Worm (Caenorhabditis elegans) whole organism, L1 larva: ENCODE results near the gene R02F2.4.

Source experiments
- C16A3.4 ChIP-seq: fragments of 150-350 bp; optimal IDR thresholded peaks from 2 replicates; lab custom pipeline; 2014; ENCODE audit warnings: missing biosample characterization, missing genetic modification characterization
- Y116A8C.19 ChIP-seq: sonication (generic microtip); optimal IDR thresholded peaks from 2 replicates; lab custom pipeline; 2016; ENCODE audit warnings: missing compliant biosample characterization, missing genetic modification characterization, borderline replicate concordance
- aha-1 ChIP-seq: fragments of 150-350 bp; optimal IDR thresholded peaks from 2 replicates; lab custom pipeline; 2014; ENCODE audit warnings: missing biosample characterization, missing genetic modification characterization
- alr-1 ChIP-seq: fragments of 200-800 bp; sonication (Bioruptor generic); optimal IDR thresholded peaks from 2 replicates; lab custom pipeline; 2018; ENCODE audit warnings: borderline replicate concordance, mild to moderate bottlenecking, missing genetic modification characterization, missing compliant biosample characterization
- blmp-1 ChIP-seq: fragments of 150-350 bp; optimal IDR thresholded peaks from 2 replicates; lab custom pipeline; 2014; ENCODE audit warnings: missing biosample characterization, missing genetic modification characterization
- dpl-1 ChIP-seq, 3 experiments: fragments of 150-350 bp in 2 of 3; sonication (generic microtip) in 1 of 3; optimal IDR thresholded peaks; 2 replicates each; lab custom pipeline; 2014 to 2017; ENCODE audit warnings: missing biosample characterization in 3 of 3, missing genetic modification characterization in 3 of 3, missing genetic modification reagents in 3 of 3
- efl-1 ChIP-seq, 4 experiments: fragments of 150-350 bp; optimal IDR thresholded peaks in 3 of 4; peaks in 1 of 4; 1 replicate in 1 of 4; 2 replicates in 3 of 4; lab custom pipeline; 2014; ENCODE audit warnings: missing biosample characterization in 2 of 4, missing genetic modification characterization in 2 of 4, missing genetic modification reagents in 2 of 4
- efl-3 ChIP-seq: fragments of 200-800 bp; sonication (Bioruptor generic); optimal IDR thresholded peaks from 2 replicates; lab custom pipeline; 2018; ENCODE audit warnings: mild to moderate bottlenecking, missing genetic modification characterization, missing compliant biosample characterization
- egl-13 ChIP-seq: sonication (generic microtip); optimal IDR thresholded peaks from 2 replicates; lab custom pipeline; 2016; ENCODE audit warnings: missing genotype, missing genetic modification reagents, missing genetic modification characterization, missing compliant biosample characterization
- elt-2 ChIP-seq: sonication (generic microtip); optimal IDR thresholded peaks from 2 replicates; lab custom pipeline; 2016; ENCODE audit warnings: missing genetic modification characterization, mild to moderate bottlenecking, inconsistent platforms, missing compliant biosample characterization, missing genetic modification reagents
- elt-3 ChIP-seq, 6 experiments: fragments of 150-350 bp in 1 of 6; sonication (generic microtip); optimal IDR thresholded peaks; 2 replicates each; lab custom pipeline; 2017 to 2018; ENCODE audit warnings: missing biosample characterization in 6 of 6, missing genetic modification characterization in 6 of 6, inconsistent platforms in 1 of 6
- fkh-10 ChIP-seq: sonication (generic microtip); optimal IDR thresholded peaks from 2 replicates; lab custom pipeline; 2017; ENCODE audit warnings: missing biosample characterization, missing genetic modification reagents, missing genetic modification characterization
- fkh-4 ChIP-seq: sonication (generic microtip); optimal IDR thresholded peaks from 2 replicates; lab custom pipeline; 2016; ENCODE audit warnings: missing compliant biosample characterization, missing genetic modification characterization, borderline replicate concordance
- grh-1 ChIP-seq: fragments of 200-800 bp; sonication (Bioruptor generic); IDR thresholded peaks from 2 replicates; pipeline ENCODE4 v1.3.6; 2022; ENCODE audit warnings: missing genetic modification reagents, missing genetic modification characterization, missing compliant biosample characterization
- hlh-17 ChIP-seq: fragments of 200-800 bp; sonication (Bioruptor generic); optimal IDR thresholded peaks from 2 replicates; lab custom pipeline; 2018; ENCODE audit warnings: missing genetic modification characterization, mild to moderate bottlenecking, missing compliant biosample characterization, moderate library complexity, borderline replicate concordance
- hpl-2 ChIP-seq: fragments of 150-350 bp; optimal IDR thresholded peaks from 2 replicates; lab custom pipeline; 2014; ENCODE audit warnings: missing biosample characterization, missing genetic modification reagents, missing genetic modification characterization
- irx-1 ChIP-seq: sonication (generic microtip); optimal IDR thresholded peaks from 2 replicates; lab custom pipeline; 2016; ENCODE audit warnings: missing genetic modification characterization, missing compliant biosample characterization
- isw-1 ChIP-seq: fragments of 200-800 bp; sonication (Bioruptor generic); IDR thresholded peaks from 2 replicates; pipeline ENCODE4 v1.3.6; 2022; ENCODE audit warnings: missing genetic modification characterization, missing compliant biosample characterization
- lin-14 ChIP-seq: fragments of 200-800 bp; sonication (Bioruptor generic); optimal IDR thresholded peaks from 2 replicates; lab custom pipeline; 2018; ENCODE audit warnings: mild to moderate bottlenecking, missing genetic modification characterization, moderate library complexity, missing compliant biosample characterization
- lin-35 ChIP-seq, 2 experiments: fragments of 150-350 bp; optimal IDR thresholded peaks; 2 replicates each; lab custom pipeline; 2014; ENCODE audit warnings: missing biosample characterization in 2 of 2, missing genetic modification characterization in 2 of 2, missing genetic modification reagents in 2 of 2
- lin-39 ChIP-seq: fragments of 150-350 bp; optimal IDR thresholded peaks from 2 replicates; lab custom pipeline; 2014; ENCODE audit warnings: missing biosample characterization, missing genetic modification reagents, missing genetic modification characterization
- lsy-2 ChIP-seq, 2 experiments: fragments of 150-350 bp; optimal IDR thresholded peaks; 2 replicates each; lab custom pipeline; 2014; ENCODE audit warnings: missing biosample characterization in 2 of 2, missing genetic modification characterization in 2 of 2
- nhr-47 ChIP-seq: sonication (generic microtip); optimal IDR thresholded peaks from 2 replicates; lab custom pipeline; 2016; ENCODE audit warnings: mild to moderate bottlenecking, missing genetic modification characterization, moderate library complexity, missing compliant biosample characterization
- nhr-71 ChIP-seq: sonication (generic microtip); optimal IDR thresholded peaks from 2 replicates; lab custom pipeline; 2016; ENCODE audit warnings: mild to moderate bottlenecking, missing genetic modification characterization, moderate library complexity, missing compliant biosample characterization
- nhr-77 ChIP-seq: fragments of 150-350 bp; optimal IDR thresholded peaks from 2 replicates; lab custom pipeline; 2014; ENCODE audit warnings: missing biosample characterization, missing genetic modification characterization
- nhr-85 ChIP-seq: sonication (generic microtip); peaks from one replicate; lab custom pipeline; 2016; ENCODE audit warnings: missing genetic modification characterization, inconsistent platforms, missing compliant biosample characterization
- pag-3 ChIP-seq: sonication (generic microtip); optimal IDR thresholded peaks from 2 replicates; lab custom pipeline; 2017; ENCODE audit warnings: missing genetic modification characterization, mild to moderate bottlenecking, missing compliant biosample characterization, antibody characterized with exemption, borderline replicate concordance; ENCODE audit not compliant: insufficient read depth
- pqm-1 ChIP-seq: sonication (generic microtip); optimal IDR thresholded peaks from 3 replicates; lab custom pipeline; 2017; ENCODE audit warnings: missing biosample characterization, missing genetic modification characterization
- rnt-1 ChIP-seq: sonication (generic microtip); optimal IDR thresholded peaks from 2 replicates; lab custom pipeline; 2016; ENCODE audit warnings: mild to moderate bottlenecking, missing genetic modification characterization, moderate library complexity, missing compliant biosample characterization
- skn-1 ChIP-seq: fragments of 150-350 bp; optimal IDR thresholded peaks from 2 replicates; lab custom pipeline; 2014; ENCODE audit warnings: missing biosample characterization, missing genetic modification characterization
- snpc-4 ChIP-seq: fragments of 150-350 bp; optimal IDR thresholded peaks from 2 replicates; lab custom pipeline; 2014; ENCODE audit warnings: missing biosample characterization, missing genetic modification characterization
- snu-23 ChIP-seq: sonication (generic microtip); optimal IDR thresholded peaks from 2 replicates; lab custom pipeline; 2016; ENCODE audit warnings: missing genetic modification characterization, missing compliant biosample characterization
- sox-4 ChIP-seq: sonication (generic microtip); optimal IDR thresholded peaks from 2 replicates; lab custom pipeline; 2016; ENCODE audit warnings: missing genetic modification characterization, missing compliant biosample characterization
- sptf-1 ChIP-seq: fragments of 150-350 bp; optimal IDR thresholded peaks from 2 replicates; lab custom pipeline; 2014; ENCODE audit warnings: missing biosample characterization, missing genetic modification characterization
- sup-37 ChIP-seq: fragments of 200-800 bp; sonication (Bioruptor generic); optimal IDR thresholded peaks from 2 replicates; lab custom pipeline; 2018; ENCODE audit warnings: mild to moderate bottlenecking, missing genetic modification characterization, missing compliant biosample characterization
- swsn-7 ChIP-seq: sonication (generic microtip); optimal IDR thresholded peaks from 2 replicates; lab custom pipeline; 2016; ENCODE audit warnings: missing genetic modification characterization, missing compliant biosample characterization
- tlp-1 ChIP-seq: fragments of 150-350 bp; optimal IDR thresholded peaks from 2 replicates; lab custom pipeline; 2014; ENCODE audit warnings: missing biosample characterization, missing genetic modification characterization
- unc-130 ChIP-seq: fragments of 150-350 bp; optimal IDR thresholded peaks from 2 replicates; lab custom pipeline; 2017; ENCODE audit warnings: missing biosample characterization, missing genetic modification characterization, inconsistent platforms
- unc-86 ChIP-seq: sonication (generic microtip); optimal IDR thresholded peaks from 2 replicates; lab custom pipeline; 2016; ENCODE audit warnings: missing genetic modification characterization, missing compliant biosample characterization
- unc-98 ChIP-seq: fragments of 200-800 bp; sonication (Bioruptor generic); IDR thresholded peaks from 2 replicates; pipeline ENCODE4 v1.3.6; 2022; ENCODE audit warnings: missing genetic modification characterization, missing compliant biosample characterization
- xbp-1 ChIP-seq: sonication (generic microtip); optimal IDR thresholded peaks from 2 replicates; lab custom pipeline; 2016; ENCODE audit warnings: missing genetic modification characterization, missing compliant biosample characterization

R02F2.4 gene

ce11 chrIII:5483738-5484315 is at the start of gene R02F2.4, which contains the start of gene R02F2.7:
Gene R02F2.4, plus strand, starts transcription at chrIII:5484289.
Gene R02F2.7, minus strand, starts transcription at chrIII:5483773.
- peak; percentile 21 for TF ChIP-seq C16A3.4 (tag; lab: Kevin White, UChicago)
- TF ChIP-seq lsy-2 (tag; optimal IDR thresholded peaks at IDR 0.05; lab: Kevin White, UChicago): peak in 1 of 2 experiments; percentile 60
- TF ChIP-seq blmp-1 (tag; lab: Kevin White, UChicago): peak; percentile 36
- peak in 1 of 2 experiments; percentile 83 for TF ChIP-seq efl-1 (optimal IDR thresholded peaks at IDR 0.05; lab: Kevin White, UChicago)
- peak; percentile 87 to 99 for TF ChIP-seq efl-1 (GFP tag; optimal IDR thresholded peaks at IDR 0.05 in 1 of 2; lab: Kevin White, UChicago)
- TF ChIP-seq dpl-1 (GFP tag; optimal IDR thresholded peaks at IDR 0.05; lab: Kevin White, UChicago): peak; percentile 70 to 89 (median 86)
- TF ChIP-seq lin-35 (GFP tag; optimal IDR thresholded peaks at IDR 0.05; lab: Kevin White, UChicago): peak; percentile 73 to 94
- TF ChIP-seq lin-14 (GFP tag; lab: Kevin White, UChicago): no peak
- no peak for TF ChIP-seq alr-1 (tag; lab: Kevin White, UChicago)
- TF ChIP-seq unc-130 (tag; lab: Kevin White, UChicago): no peak

DNA sequence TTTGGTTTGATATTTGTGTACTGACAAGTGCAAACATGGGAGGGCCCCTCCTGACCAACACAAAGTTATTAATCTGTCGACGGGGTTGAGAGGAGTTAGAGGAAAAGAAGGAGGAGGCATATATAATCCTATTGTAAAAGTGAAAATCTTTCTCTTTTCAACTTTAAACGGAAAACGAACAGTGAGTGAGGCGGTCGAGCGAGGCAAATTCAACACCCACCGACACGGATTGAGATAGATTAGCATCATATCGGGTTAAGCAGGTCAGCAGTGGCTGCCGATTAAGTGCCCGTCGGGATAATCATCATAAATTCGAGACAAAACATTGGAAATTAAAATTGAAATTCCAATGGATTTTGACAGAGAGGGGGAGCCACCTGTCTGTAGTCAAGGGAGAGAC is 47.8 kb upstream of the R02F2.4 start:
- peak; percentile 81 for TF ChIP-seq blmp-1 (tag; lab: Kevin White, UChicago)
- TF ChIP-seq tlp-1 (tag; lab: Kevin White, UChicago): no peak

ce11 chrIII:5438064-5438463 is 46.0 kb upstream of the R02F2.4 start:
- TF ChIP-seq hlh-17 (GFP tag; lab: Kevin White, UChicago): no peak
- no peak for TF ChIP-seq unc-98 (GFP tag; lab: Robert Waterston, UW)
- no peak for TF ChIP-seq elt-2 (tag; lab: Kevin White, UChicago)
- TF ChIP-seq sox-4 (tag; lab: Kevin White, UChicago): no peak
- TF ChIP-seq elt-3 (tag; optimal IDR thresholded peaks at IDR 0.05; lab: Kevin White, UChicago): peak in 1 of 6 experiments; percentile 1
- no peak for TF ChIP-seq swsn-7 (tag; lab: Kevin White, UChicago)
- no peak for TF ChIP-seq nhr-71

DNA sequence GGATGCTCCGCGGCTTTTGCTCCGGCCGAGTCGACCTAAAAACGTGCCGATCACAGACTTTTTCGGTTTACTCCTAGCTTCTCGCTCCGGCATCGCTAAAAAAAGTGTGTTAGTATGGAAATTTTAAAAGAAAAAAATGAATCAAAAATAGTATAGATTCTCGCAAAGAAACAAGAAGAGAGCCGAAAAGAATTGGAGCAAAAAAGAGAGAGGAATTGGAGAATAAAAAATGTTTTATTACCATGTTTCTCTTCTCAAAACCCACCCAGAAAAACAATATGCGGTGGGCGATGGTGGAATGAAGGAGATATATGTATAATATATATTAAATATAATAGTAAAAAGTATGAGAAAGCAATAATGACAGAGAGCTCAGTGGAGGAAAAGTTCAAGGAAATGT is 43.5 kb upstream of the R02F2.4 start, which contains the start of gene W03A5.6:
TSS of gene W03A5.6 (minus strand) at position 101 of the 400 bp plus-strand sequence.
- TF ChIP-seq swsn-7 (tag; lab: Kevin White, UChicago) (no peak), efl-1 (optimal IDR thresholded peaks at IDR 0.05; lab: Kevin White, UChicago) (no peak), efl-1 (GFP tag; optimal IDR thresholded peaks at IDR 0.05 in 1 of 2; lab: Kevin White, UChicago) (no peak), unc-130 (tag; lab: Kevin White, UChicago) (no peak), nhr-85 (tag; lab: Kevin White, UChicago) (no peak), nhr-71 (no peak), egl-13 (tag; lab: Kevin White, UChicago) (no peak), sptf-1 (tag; lab: Kevin White, UChicago) (no peak), grh-1 (GFP tag; lab: Robert Waterston, UW) (no peak), blmp-1 (tag; lab: Kevin White, UChicago) (no peak), pqm-1 (tag; lab: Kevin White, UChicago) (no peak), lin-39 (tag; lab: Kevin White, UChicago) (no peak), fkh-10 (GFP tag; lab: Kevin White, UChicago) (no peak), hpl-2 (GFP tag; lab: Kevin White, UChicago) (no peak), snpc-4 (tag; lab: Kevin White, UChicago) (no peak), nhr-77 (tag; lab: Kevin White, UChicago) (no peak), efl-3 (no peak)

- TF ChIP-seq rnt-1: peak; percentile 29
- no peak for TF ChIP-seq grh-1 (GFP tag; lab: Robert Waterston, UW)
- TF ChIP-seq elt-2 (tag; lab: Kevin White, UChicago): no peak
- TF ChIP-seq fkh-10 (GFP tag; lab: Kevin White, UChicago): no peak
- TF ChIP-seq Y116A8C.19 (tag; lab: Kevin White, UChicago): no peak
- peak; percentile 77 for TF ChIP-seq snu-23 (GFP tag; lab: Kevin White, UChicago)
- no peak for TF ChIP-seq pag-3 (tag; lab: Kevin White, UChicago)
- no peak for TF ChIP-seq fkh-4 (tag; lab: Kevin White, UChicago)
- no peak for TF ChIP-seq sup-37 (GFP tag; lab: Kevin White, UChicago)
- peak; percentile 68 for TF ChIP-seq skn-1
- peak; percentile 51 for TF ChIP-seq xbp-1 (tag; lab: Kevin White, UChicago)
- no peak for TF ChIP-seq unc-86 (tag; lab: Kevin White, UChicago)
- no peak for TF ChIP-seq alr-1 (tag; lab: Kevin White, UChicago)
- TF ChIP-seq irx-1 (tag; lab: Kevin White, UChicago): peak; percentile 25
- no peak; the same call in 1 of the 2 replicates for TF ChIP-seq isw-1 (GFP tag; lab: Robert Waterston, UW)
- TF ChIP-seq nhr-47 (tag; lab: Kevin White, UChicago): peak; percentile 45
- TF ChIP-seq aha-1: no peak
Measured at ce11 chrIII:5442711-5443253, 41.3 kb upstream of the R02F2.4 start, which contains the start of the genes T24G10.2 and disl-2. Gene T24G10.2, minus strand, starts transcription at chrIII:5442761. Gene disl-2, plus strand, starts transcription at chrIII:5443167.
